Worm (Caenorhabditis elegans) whole organism, L4 larva: ENCODE results near the gene lsm-8.

Experiments used
- F26F4.8 ChIP-seq: fragments of 200-800 bp; sonication (Bioruptor generic); conservative IDR thresholded peaks from 2 replicates; pipeline ENCODE4 v1.3.6; 2022; ENCODE audit warnings: missing genetic modification characterization, missing compliant biosample characterization
- F37D6.2 ChIP-seq: sonication (generic microtip); optimal IDR thresholded peaks from 2 replicates; lab custom pipeline; 2016; ENCODE audit warnings: mild to moderate bottlenecking, missing genetic modification characterization, missing compliant biosample characterization
- F44E2.7 ChIP-seq: fragments of 200-800 bp; sonication (Bioruptor generic); IDR thresholded peaks from 2 replicates; pipeline ENCODE4 v2.1.2; 2022; ENCODE audit warnings: missing genetic modification characterization, missing compliant biosample characterization
- T26A8.4 ChIP-seq: fragments of 200-800 bp; sonication (Bioruptor generic); IDR thresholded peaks from 2 replicates; pipeline ENCODE4 v1.3.6; 2022; ENCODE audit warnings: missing genetic modification characterization, missing compliant biosample characterization
- aha-1 ChIP-seq: fragments of 150-350 bp; peaks from one replicate; lab custom pipeline; 2014; ENCODE audit warnings: missing biosample characterization, missing genetic modification characterization
- aly-2 ChIP-seq: sonication (generic microtip); optimal IDR thresholded peaks from 2 replicates; lab custom pipeline; 2018; ENCODE audit warnings: missing biosample characterization, missing genetic modification characterization
- ceh-20 ChIP-seq: fragments of 200-800 bp; sonication (Bioruptor generic); IDR thresholded peaks from 2 replicates; pipeline ENCODE4 v1.3.6; 2022; ENCODE audit warnings: missing genetic modification reagents, missing genetic modification characterization, missing compliant biosample characterization
- ceh-62 ChIP-seq: sonication (generic microtip); optimal IDR thresholded peaks from 2 replicates; lab custom pipeline; 2017; ENCODE audit warnings: missing biosample characterization, missing genetic modification characterization
- ces-1 ChIP-seq: fragments of 150-350 bp; sonication (generic microtip); optimal IDR thresholded peaks from 4 replicates; lab custom pipeline; 2014; ENCODE audit warnings: missing biosample characterization, missing genetic modification reagents, missing genetic modification characterization
- daf-19 ChIP-seq: fragments of 200-800 bp; sonication (Bioruptor generic); conservative IDR thresholded peaks from 2 replicates; pipeline ENCODE4 v1.3.6; 2022; ENCODE audit warnings: missing genetic modification characterization, missing compliant biosample characterization
- dmd-6 ChIP-seq: fragments of 200-800 bp; sonication (Bioruptor generic); IDR thresholded peaks from 2 replicates; pipeline ENCODE4 v1.3.6; 2022; ENCODE audit warnings: missing genetic modification reagents, missing genetic modification characterization, missing compliant biosample characterization
- egl-27 ChIP-seq: sonication (generic microtip); optimal IDR thresholded peaks from 3 replicates; lab custom pipeline; 2017; ENCODE audit warnings: missing biosample characterization, missing genetic modification reagents, missing genetic modification characterization
- egl-43 ChIP-seq: fragments of 200-800 bp; sonication (Bioruptor generic); IDR thresholded peaks from 2 replicates; pipeline ENCODE4 v1.3.6; 2022; ENCODE audit warnings: missing genetic modification reagents, missing genetic modification characterization, missing compliant biosample characterization
- fos-1 ChIP-seq: fragments of 150-350 bp; optimal IDR thresholded peaks from 2 replicates; lab custom pipeline; 2014; ENCODE audit warnings: missing biosample characterization, missing genetic modification characterization
- gei-8 ChIP-seq: fragments of 200-800 bp; sonication (Bioruptor generic); optimal IDR thresholded peaks from 2 replicates; lab custom pipeline; 2018; ENCODE audit warnings: mild to moderate bottlenecking, missing genetic modification characterization, missing compliant biosample characterization
- hif-1 ChIP-seq, 2 experiments: sonication (generic microtip); optimal IDR thresholded peaks; 2 replicates each; lab custom pipeline; 2016 to 2017; ENCODE audit warnings: missing compliant biosample characterization in 2 of 2, missing genetic modification characterization in 2 of 2, missing genetic modification reagents in 2 of 2, missing genotype in 2 of 2, mild to moderate bottlenecking in 1 of 2
- lim-7 ChIP-seq: fragments of 200-800 bp; sonication (Bioruptor generic); IDR thresholded peaks from 2 replicates; pipeline ENCODE4 v1.3.6; 2022; ENCODE audit warnings: missing genetic modification characterization, missing compliant biosample characterization
- lin-1 ChIP-seq: fragments of 200-800 bp; sonication (Bioruptor generic); IDR thresholded peaks from 2 replicates; pipeline ENCODE4 v1.3.6; 2022; ENCODE audit warnings: missing genetic modification reagents, missing genetic modification characterization, missing compliant biosample characterization
- lin-39 ChIP-seq: fragments of 150-350 bp; optimal IDR thresholded peaks from 2 replicates; lab custom pipeline; 2014; ENCODE audit warnings: missing biosample characterization, missing genetic modification reagents, missing genetic modification characterization
- lsy-2 ChIP-seq, 2 experiments: fragments of 150-350 bp in 1 of 2; sonication (generic microtip) in 1 of 2; optimal IDR thresholded peaks; 2 replicates each; lab custom pipeline; 2014 to 2017; ENCODE audit warnings: missing biosample characterization in 2 of 2, missing genetic modification characterization in 2 of 2
- mes-2 ChIP-seq: sonication (generic microtip); optimal IDR thresholded peaks from 2 replicates; lab custom pipeline; 2016; ENCODE audit warnings: missing genotype, mild to moderate bottlenecking, missing genetic modification characterization, missing compliant biosample characterization; ENCODE audit not compliant: poor library complexity, severe bottlenecking
- mxl-3 ChIP-seq: fragments of 200-800 bp; sonication (Bioruptor generic); optimal IDR thresholded peaks from 2 replicates; lab custom pipeline; 2018; ENCODE audit warnings: mild to moderate bottlenecking, missing genetic modification characterization, missing compliant biosample characterization
- nhr-6 ChIP-seq: fragments of 150-350 bp; optimal IDR thresholded peaks from 2 replicates; lab custom pipeline; 2014; ENCODE audit warnings: missing biosample characterization, missing genetic modification characterization
- pha-4 ChIP-seq, 2 experiments: fragments of 150-350 bp in 1 of 2; fragments of 200-800 bp in 1 of 2; sonication (Bioruptor generic) in 1 of 2; IDR thresholded peaks in 1 of 2; optimal IDR thresholded peaks in 1 of 2; 2 replicates each; pipeline versions ENCODE4 v1.3.6 to Lab custom; 2014 to 2022; ENCODE audit warnings: missing genetic modification characterization in 2 of 2, missing genetic modification reagents in 2 of 2, missing biosample characterization in 1 of 2, missing compliant biosample characterization in 1 of 2
- php-3 ChIP-seq: fragments of 200-800 bp; sonication (Bioruptor generic); IDR thresholded peaks from 2 replicates; pipeline ENCODE4 v1.3.6; 2022; ENCODE audit warnings: missing genetic modification reagents, missing genetic modification characterization, missing compliant biosample characterization
- set-16 ChIP-seq: fragments of 200-800 bp; sonication (Bioruptor generic); IDR thresholded peaks from 2 replicates; pipeline ENCODE4 v1.3.6; 2022; ENCODE audit warnings: missing genetic modification reagents, missing genetic modification characterization, missing compliant biosample characterization
- tra-1 ChIP-seq: fragments of 200-800 bp; sonication (Bioruptor generic); IDR thresholded peaks from 2 replicates; pipeline ENCODE4 v1.3.6; 2022; ENCODE audit warnings: missing genetic modification reagents, missing genetic modification characterization, missing compliant biosample characterization
- unc-39 ChIP-seq: sonication (generic microtip); optimal IDR thresholded peaks from 2 replicates; lab custom pipeline; 2017; ENCODE audit warnings: missing biosample characterization, missing genetic modification characterization
- zfp-3 ChIP-seq: fragments of 200-800 bp; sonication (Bioruptor generic); conservative IDR thresholded peaks from 2 replicates; pipeline ENCODE4 v1.3.6; 2022; ENCODE audit warnings: missing genetic modification reagents, missing genetic modification characterization, missing compliant biosample characterization
- zip-2 ChIP-seq: fragments of 150-350 bp; optimal IDR thresholded peaks from 2 replicates; lab custom pipeline; 2014; ENCODE audit warnings: missing biosample characterization, missing genetic modification characterization
- ztf-7 ChIP-seq: fragments of 150-350 bp; optimal IDR thresholded peaks from 2 replicates; lab custom pipeline; 2014; ENCODE audit warnings: missing biosample characterization, missing genetic modification characterization

Gene lsm-8

DNA sequence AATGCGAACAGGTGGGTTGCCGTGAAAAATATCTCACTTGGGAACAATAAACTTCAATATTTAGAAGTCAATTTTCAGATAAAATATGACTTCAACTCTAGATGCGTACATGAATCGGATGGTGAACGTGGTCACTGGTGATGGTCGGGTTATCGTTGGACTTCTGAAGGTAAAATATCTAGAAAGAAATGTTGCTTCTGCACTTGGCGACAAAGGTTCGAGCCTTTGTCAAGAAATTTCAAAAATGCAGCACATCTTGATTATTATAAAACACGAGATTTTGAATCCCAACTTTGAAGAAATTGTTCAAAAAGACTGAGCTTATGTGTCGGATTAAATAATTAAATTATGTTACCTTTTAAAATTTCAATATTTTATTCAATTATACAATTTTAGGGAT lies at the start of gene lsm-8:
Gene lsm-8, plus strand, starts transcription at position 79 of the 400 bp plus-strand sequence.
- TF ChIP-seq zfp-3 (GFP tag; lab: Robert Waterston, UW): no peak
- TF ChIP-seq aly-2 (tag; lab: Kevin White, UChicago): no peak
- TF ChIP-seq zip-2: no peak
- no peak for TF ChIP-seq tra-1 (GFP tag; lab: Robert Waterston, UW)
- peak; percentile 15 for TF ChIP-seq mes-2 (tag; lab: Kevin White, UChicago)

DNA sequence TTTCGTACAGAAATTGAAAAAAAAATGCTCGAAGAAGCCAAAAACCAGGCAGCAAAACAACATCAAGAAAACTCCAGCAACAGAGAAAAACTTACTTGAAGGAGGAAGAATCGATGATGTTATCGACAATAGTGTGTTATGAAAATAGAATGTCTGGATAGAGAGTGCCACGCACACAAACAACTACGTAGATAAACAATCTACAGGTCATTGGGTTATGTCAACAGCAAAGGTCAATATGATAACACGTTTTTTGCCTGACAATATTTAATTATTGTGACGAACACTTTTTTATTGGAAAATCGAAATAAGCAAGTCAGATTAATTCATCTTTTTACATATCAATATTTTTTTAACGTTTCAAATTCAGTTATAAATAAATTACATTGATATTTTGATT lies 46.9 kb upstream of the lsm-8 start, which contains the start of gene sams-5:
Gene sams-5, minus strand, starts transcription at position 131 of the 400 bp plus-strand sequence.
- no peak for TF ChIP-seq nhr-6 (tag; lab: Kevin White, UChicago)
- TF ChIP-seq php-3 (GFP tag; lab: Robert Waterston, UW): no peak
- TF ChIP-seq fos-1 (tag; lab: Kevin White, UChicago): no peak
- no peak for TF ChIP-seq gei-8 (GFP tag; lab: Kevin White, UChicago)
- no peak for TF ChIP-seq unc-39
- no peak for TF ChIP-seq egl-43
- no peak for TF ChIP-seq ces-1 (GFP tag; lab: Kevin White, UChicago)
- no peak for TF ChIP-seq F44E2.7 (GFP tag; lab: Robert Waterston, UW)
- no peak for TF ChIP-seq ztf-7 (tag; lab: Kevin White, UChicago)
- TF ChIP-seq, all 104 proteins: peak for 0

DNA sequence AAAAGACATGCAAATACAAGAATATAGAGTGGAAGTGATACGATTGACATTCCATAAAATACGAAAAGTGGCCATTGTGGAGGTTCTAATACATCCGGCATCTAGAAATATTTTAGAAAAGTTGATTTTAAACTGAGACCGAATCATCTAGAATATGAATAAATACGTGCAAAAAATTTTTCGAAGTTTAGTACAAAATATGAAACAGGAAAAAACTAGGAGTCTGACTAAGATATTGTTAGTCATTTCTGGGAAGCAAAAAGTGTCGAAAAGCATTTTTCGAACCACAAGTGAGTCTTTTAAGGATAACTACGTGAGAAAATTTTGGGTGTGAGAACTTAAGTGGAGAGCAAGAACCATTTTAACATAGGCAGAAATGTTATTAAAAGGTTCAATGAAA lies 44.2 kb upstream of the lsm-8 start, which contains the start of gene srv-32:
Gene srv-32, minus strand, starts transcription at position 101 of the 400 bp plus-strand sequence.
- no peak for TF ChIP-seq tra-1 (GFP tag; lab: Robert Waterston, UW)
- TF ChIP-seq ceh-62 (tag; lab: Kevin White, UChicago): no peak
- TF ChIP-seq lsy-2 (tag; optimal IDR thresholded peaks at IDR 0.05; lab: Kevin White, UChicago): no peak
- no peak for TF ChIP-seq lin-1 (GFP tag; lab: Robert Waterston, UW)
- TF ChIP-seq, all 104 proteins: peak for 0

DNA sequence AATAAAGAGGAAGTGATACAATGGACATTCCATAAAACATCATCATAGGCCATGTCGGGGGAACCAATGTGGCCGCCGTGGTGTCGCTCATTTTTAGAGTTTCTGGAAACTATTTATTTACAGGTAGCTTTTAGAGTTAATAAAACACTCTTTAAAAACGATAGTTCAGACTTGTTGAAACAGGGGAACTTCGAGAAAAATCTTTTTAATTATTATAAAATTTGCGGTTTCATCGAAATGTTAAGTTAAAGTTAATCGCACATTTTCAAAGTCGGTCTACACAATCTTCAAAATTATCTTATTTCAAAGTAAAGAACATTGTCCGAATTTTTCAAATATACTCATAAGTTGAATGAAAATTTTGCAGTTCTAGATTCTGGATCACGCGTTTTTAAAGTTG lies 42.0 kb upstream of the lsm-8 start, which contains the start of gene ops-1:
Gene ops-1, minus strand, starts transcription at position 101 of the 400 bp plus-strand sequence.
- no peak for TF ChIP-seq hif-1 (tag; optimal IDR thresholded peaks at IDR 0.05; lab: Kevin White, UChicago)
- no peak for TF ChIP-seq lin-39 (tag; lab: Kevin White, UChicago)
- no peak for TF ChIP-seq mxl-3

DNA sequence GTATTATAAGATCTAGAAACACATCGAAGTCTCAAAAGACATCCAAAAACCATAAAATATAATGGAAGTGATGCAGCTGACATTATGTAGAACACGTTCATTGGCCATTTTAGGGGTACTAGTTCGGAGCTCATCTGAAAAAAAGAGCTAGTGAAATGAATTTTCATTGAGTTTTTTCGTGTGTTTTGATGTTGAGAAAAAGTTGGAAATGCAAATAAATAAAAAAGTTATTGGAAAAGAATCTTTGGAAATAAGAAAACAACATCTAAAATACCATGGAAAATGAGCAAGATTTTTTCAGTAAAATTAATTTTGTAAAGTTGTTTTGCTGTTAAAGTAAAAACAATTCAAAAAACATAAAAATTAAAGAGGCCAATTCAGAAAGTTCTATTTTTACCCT lies 35.6 kb upstream of the lsm-8 start, which contains the start of gene srv-24:
Gene srv-24, minus strand, starts transcription at position 101 of the 400 bp plus-strand sequence.
- TF ChIP-seq daf-19 (GFP tag; lab: Robert Waterston, UW) (no peak), aha-1 (tag; lab: Kevin White, UChicago) (no peak), ceh-20 (GFP tag; lab: Robert Waterston, UW) (no peak), F26F4.8 (GFP tag; lab: Robert Waterston, UW) (no peak), pha-4 (GFP tag; IDR thresholded peaks at IDR 0.05; lab: Robert Waterston, UW) (no peak), pha-4 (tag; optimal IDR thresholded peaks at IDR 0.05; lab: Kevin White, UChicago) (no peak), F37D6.2 (no peak), dmd-6 (GFP tag; lab: Robert Waterston, UW) (no peak), aly-2 (tag; lab: Kevin White, UChicago) (no peak), T26A8.4 (no peak), egl-27 (tag; lab: Kevin White, UChicago) (no peak), ces-1 (GFP tag; lab: Kevin White, UChicago) (no peak), lim-7 (GFP tag; lab: Robert Waterston, UW) (no peak), ztf-7 (tag; lab: Kevin White, UChicago) (no peak), set-16 (GFP tag; lab: Robert Waterston, UW) (no peak), mxl-3 (no peak)
